Worm (Caenorhabditis elegans): ENCODE data around the gene T03F7.6.

ce11 chrV:11299406-11299805 is 4.9 kb downstream of the T03F7.6 start:
- TF ChIP-seq F55B11.4 (tag; optimal IDR thresholded peaks at IDR 0.05; ENCODE audit: borderline replicate concordance, insufficient read depth): no peak
- TF ChIP-seq ccch-3 (GFP tag; optimal IDR thresholded peaks at IDR 0.05): no peak
- no peak for TF ChIP-seq ekl-4 (GFP tag; IDR thresholded peaks at IDR 0.05)
- TF ChIP-seq ZK185.1 (tag; optimal IDR thresholded peaks at IDR 0.05; ENCODE audit: poor library complexity, severe bottlenecking): no peak
- TF ChIP-seq pbrm-1 (GFP tag; IDR thresholded peaks at IDR 0.05): no peak

Data from whole organism, young adult.